Worm (Caenorhabditis elegans) whole organism, young adult: ENCODE results near the gene adm-2.

ENCODE experiments used
- B0019.2 ChIP-seq: fragments of 200-800 bp; sonication (Bioruptor generic); conservative IDR thresholded peaks from 2 replicates; pipeline ENCODE4 v1.3.6; 2022; ENCODE audit warnings: missing genetic modification reagents, missing genetic modification characterization, missing compliant biosample characterization
- B0035.1 ChIP-seq: sonication (generic microtip); optimal IDR thresholded peaks from 2 replicates; lab custom pipeline; 2016; ENCODE audit warnings: missing genetic modification characterization, mild to moderate bottlenecking, missing compliant biosample characterization, missing genotype, missing genetic modification reagents
- B0336.3 ChIP-seq: fragments of 200-800 bp; sonication (Bioruptor generic); IDR thresholded peaks from 2 replicates; pipeline ENCODE4 v1.3.6; 2022; ENCODE audit warnings: missing genetic modification characterization, missing compliant biosample characterization
- C17E4.6 ChIP-seq: fragments of 200-800 bp; sonication (Bioruptor generic); IDR thresholded peaks from 2 replicates; pipeline ENCODE4 v1.3.6; 2022; ENCODE audit warnings: missing genetic modification reagents, missing genetic modification characterization, missing compliant biosample characterization
- D2030.7 ChIP-seq: fragments of 200-800 bp; sonication (Bioruptor generic); IDR thresholded peaks from 2 replicates; pipeline ENCODE4 v1.3.6; 2022; ENCODE audit warnings: missing genetic modification reagents, missing genetic modification characterization, missing compliant biosample characterization
- F22D6.2 ChIP-seq: sonication (generic microtip); optimal IDR thresholded peaks from 2 replicates; lab custom pipeline; 2016; ENCODE audit warnings: mild to moderate bottlenecking, missing genetic modification characterization, missing compliant biosample characterization
- F37B4.10 ChIP-seq: fragments of 200-800 bp; sonication (Bioruptor generic); IDR thresholded peaks from 2 replicates; pipeline ENCODE4 v1.3.6; 2022; ENCODE audit warnings: missing genetic modification characterization, missing compliant biosample characterization
- F39B2.1 ChIP-seq: fragments of 200-800 bp; sonication (Bioruptor generic); IDR thresholded peaks from 2 replicates; pipeline ENCODE4 v1.3.6; 2022; ENCODE audit warnings: missing genetic modification reagents, missing genetic modification characterization, missing compliant biosample characterization
- F52B5.7 ChIP-seq: sonication (generic microtip); optimal IDR thresholded peaks from 2 replicates; lab custom pipeline; 2016; ENCODE audit warnings: mild to moderate bottlenecking, missing genetic modification characterization, missing compliant biosample characterization
- F57A8.1 ChIP-seq: fragments of 200-800 bp; sonication (Bioruptor generic); optimal IDR thresholded peaks from 2 replicates; lab custom pipeline; 2018; ENCODE audit warnings: mild to moderate bottlenecking, missing genetic modification characterization, moderate library complexity, missing compliant biosample characterization
- Y53G8AR.9 ChIP-seq: fragments of 200-800 bp; sonication (Bioruptor generic); conservative IDR thresholded peaks from 2 replicates; pipeline ENCODE4 v1.3.6; 2022; ENCODE audit warnings: missing genetic modification reagents, missing genetic modification characterization, missing compliant biosample characterization
- Y56A3A.18 ChIP-seq: fragments of 200-800 bp; sonication (Bioruptor generic); IDR thresholded peaks from 2 replicates; pipeline ENCODE4 v1.3.6; 2022; ENCODE audit warnings: missing genetic modification reagents, missing genetic modification characterization, missing compliant biosample characterization
- Y79H2A.3 ChIP-seq: fragments of 200-800 bp; sonication (Bioruptor generic); conservative IDR thresholded peaks from 2 replicates; pipeline ENCODE4 v1.3.6; 2022; ENCODE audit warnings: missing genetic modification reagents, missing genetic modification characterization, missing compliant biosample characterization
- akir-1 ChIP-seq: fragments of 200-800 bp; sonication (Bioruptor generic); optimal IDR thresholded peaks from 2 replicates; lab custom pipeline; 2018; ENCODE audit warnings: mild to moderate bottlenecking, missing genetic modification characterization, moderate library complexity, missing compliant biosample characterization
- atf-7 ChIP-seq: sonication (generic microtip); optimal IDR thresholded peaks from 2 replicates; lab custom pipeline; 2017; ENCODE audit warnings: mild to moderate bottlenecking, missing genetic modification characterization, missing compliant biosample characterization
- attf-5 ChIP-seq: fragments of 200-800 bp; sonication (Bioruptor generic); optimal IDR thresholded peaks from 2 replicates; lab custom pipeline; 2018; ENCODE audit warnings: mild to moderate bottlenecking, missing genetic modification characterization, missing compliant biosample characterization
- ccch-3 ChIP-seq: fragments of 200-800 bp; sonication (Bioruptor generic); optimal IDR thresholded peaks from 2 replicates; lab custom pipeline; 2018; ENCODE audit warnings: mild to moderate bottlenecking, missing genetic modification characterization, missing compliant biosample characterization
- ceh-100 ChIP-seq: fragments of 200-800 bp; sonication (Bioruptor generic); IDR thresholded peaks from 2 replicates; pipeline ENCODE4 v1.3.6; 2022; ENCODE audit warnings: missing genetic modification reagents, missing genetic modification characterization, missing compliant biosample characterization
- chd-7 ChIP-seq: sonication (generic microtip); optimal IDR thresholded peaks from 2 replicates; lab custom pipeline; 2016; ENCODE audit warnings: mild to moderate bottlenecking, missing genetic modification characterization, moderate library complexity, missing compliant biosample characterization
- efl-1 ChIP-seq: fragments of 150-350 bp; optimal IDR thresholded peaks from 2 replicates; lab custom pipeline; 2014; ENCODE audit warnings: missing biosample characterization, missing genetic modification reagents, missing genetic modification characterization
- ets-4 ChIP-seq: fragments of 200-800 bp; sonication (Bioruptor generic); optimal IDR thresholded peaks from 2 replicates; lab custom pipeline; 2018; ENCODE audit warnings: mild to moderate bottlenecking, missing genetic modification characterization, missing compliant biosample characterization
- gei-17 ChIP-seq: fragments of 200-800 bp; sonication (Bioruptor generic); optimal IDR thresholded peaks from 2 replicates; lab custom pipeline; 2018; ENCODE audit warnings: mild to moderate bottlenecking, missing genetic modification characterization, missing compliant biosample characterization
- hmg-1.2 ChIP-seq: fragments of 200-800 bp; sonication (Bioruptor generic); IDR thresholded peaks from 2 replicates; pipeline ENCODE4 v1.3.6; 2022; ENCODE audit warnings: missing genetic modification reagents, missing genetic modification characterization, missing compliant biosample characterization
- lag-1 ChIP-seq: fragments of 200-800 bp; sonication (Bioruptor generic); IDR thresholded peaks from 2 replicates; pipeline ENCODE4 v1.3.6; 2022; ENCODE audit warnings: missing genetic modification reagents, missing genetic modification characterization, missing compliant biosample characterization
- let-607 ChIP-seq, 2 experiments: fragments of 200-800 bp in 1 of 2; sonication (Bioruptor generic) in 1 of 2; sonication (generic microtip) in 1 of 2; optimal IDR thresholded peaks; 2 replicates each; lab custom pipeline; 2016 to 2018; ENCODE audit warnings: mild to moderate bottlenecking in 2 of 2, missing compliant biosample characterization in 2 of 2, missing genetic modification characterization in 2 of 2, moderate library complexity in 2 of 2, missing genotype in 1 of 2
- lin-35 ChIP-seq, 3 experiments: fragments of 150-350 bp in 2 of 3; sonication (generic microtip) in 1 of 3; optimal IDR thresholded peaks; 2 replicates each; lab custom pipeline; 2014 to 2018; ENCODE audit warnings: missing biosample characterization in 3 of 3, missing genetic modification characterization in 3 of 3, missing genetic modification reagents in 3 of 3
- lin-40 ChIP-seq: sonication (generic microtip); optimal IDR thresholded peaks from 2 replicates; lab custom pipeline; 2016; ENCODE audit warnings: missing genetic modification characterization, mild to moderate bottlenecking, missing compliant biosample characterization, missing genotype, missing genetic modification reagents
- lin-54 ChIP-seq: fragments of 200-800 bp; sonication (Bioruptor generic); optimal IDR thresholded peaks from 2 replicates; lab custom pipeline; 2018; ENCODE audit warnings: mild to moderate bottlenecking, missing genetic modification characterization, missing compliant biosample characterization
- lir-1 ChIP-seq: fragments of 200-800 bp; sonication (Bioruptor generic); conservative IDR thresholded peaks from 2 replicates; pipeline ENCODE4 v1.3.6; 2022; ENCODE audit warnings: missing genetic modification reagents, missing genetic modification characterization, missing compliant biosample characterization
- madf-3 ChIP-seq: fragments of 200-800 bp; sonication (Bioruptor generic); IDR thresholded peaks from 2 replicates; pipeline ENCODE4 v1.3.6; 2022; ENCODE audit warnings: missing genetic modification reagents, missing genetic modification characterization, missing compliant biosample characterization
- mel-28 ChIP-seq: sonication (generic microtip); optimal IDR thresholded peaks from 2 replicates; lab custom pipeline; 2016; ENCODE audit warnings: borderline replicate concordance, mild to moderate bottlenecking, missing genetic modification characterization, missing compliant biosample characterization
- nfyb-1 ChIP-seq: fragments of 200-800 bp; sonication (Bioruptor generic); IDR thresholded peaks from 2 replicates; pipeline ENCODE4 v1.3.6; 2022; ENCODE audit warnings: missing genetic modification reagents, missing genetic modification characterization, missing compliant biosample characterization
- nhr-27 ChIP-seq: fragments of 200-800 bp; sonication (Bioruptor generic); optimal IDR thresholded peaks from 2 replicates; lab custom pipeline; 2018; ENCODE audit warnings: mild to moderate bottlenecking, missing genetic modification characterization, moderate library complexity, missing compliant biosample characterization
- pha-4 ChIP-seq: fragments of 150-350 bp; sonication (generic microtip); optimal IDR thresholded peaks from 2 replicates; lab custom pipeline; 2014; ENCODE audit warnings: missing biosample characterization, missing genetic modification reagents, missing genetic modification characterization
- rec-8 ChIP-seq, 2 experiments: sonication (generic microtip); optimal IDR thresholded peaks; 2 replicates each; lab custom pipeline; 2016; ENCODE audit warnings: mild to moderate bottlenecking in 2 of 2, missing genetic modification characterization in 2 of 2, missing genetic modification reagents in 2 of 2, missing genotype in 2 of 2, missing biosample characterization in 1 of 2, missing compliant biosample characterization in 1 of 2, moderate library complexity in 1 of 2
- snpc-1.1 ChIP-seq: sonication (generic microtip); optimal IDR thresholded peaks from 2 replicates; lab custom pipeline; 2017; ENCODE audit warnings: missing genetic modification characterization, mild to moderate bottlenecking, missing compliant biosample characterization, antibody characterized with exemption, moderate library complexity, missing genotype, missing genetic modification reagents; ENCODE audit not compliant: insufficient read depth
- tbp1 ChIP-seq: fragments of 200-800 bp; sonication (Bioruptor generic); optimal IDR thresholded peaks from 2 replicates; lab custom pipeline; 2018; ENCODE audit warnings: mild to moderate bottlenecking, missing genetic modification characterization, missing compliant biosample characterization
- xnd-1 ChIP-seq: sonication (generic microtip); optimal IDR thresholded peaks from 2 replicates; lab custom pipeline; 2016; ENCODE audit warnings: missing genotype, missing genetic modification reagents, missing genetic modification characterization, missing compliant biosample characterization
- ztf-25 ChIP-seq: fragments of 200-800 bp; sonication (Bioruptor generic); IDR thresholded peaks from 2 replicates; pipeline ENCODE4 v1.3.6; 2022; ENCODE audit warnings: missing genetic modification reagents, missing genetic modification characterization, missing compliant biosample characterization
- ztf-26 ChIP-seq: sonication (generic microtip); optimal IDR thresholded peaks from 2 replicates; lab custom pipeline; 2017; ENCODE audit warnings: missing genetic modification characterization, missing compliant biosample characterization
- ztf-3 ChIP-seq: fragments of 200-800 bp; sonication (Bioruptor generic); optimal IDR thresholded peaks from 2 replicates; lab custom pipeline; 2018; ENCODE audit warnings: mild to moderate bottlenecking, missing genetic modification characterization, missing compliant biosample characterization

The adm-2 gene

ce11 chrX:13730209-13730975 lies 42.6 kb downstream of the adm-2 start (continued):
- TF ChIP-seq F57A8.1 (no peak), let-607 (tag; optimal IDR thresholded peaks at IDR 0.05; lab: Kevin White, UChicago) (peak in 1 of 2 experiments; percentile 51), efl-1 (no peak), F22D6.2 (tag; lab: Kevin White, UChicago) (peak; percentile 24), hmg-1.2 (GFP tag; lab: Robert Waterston, UW) (peak; percentile 60), ccch-3 (GFP tag; lab: Kevin White, UChicago) (no peak), rec-8 (tag; optimal IDR thresholded peaks at IDR 0.05; lab: Kevin White, UChicago) (peak; percentile 66 to 69), lin-40 (tag; lab: Kevin White, UChicago) (peak; percentile 37), mel-28 (no peak), atf-7 (tag; lab: Kevin White, UChicago) (no peak), F52B5.7 (tag; lab: Kevin White, UChicago) (peak; percentile 20), F37B4.10 (no peak), lir-1 (0 out of 2 replicates have a peak, but pooled peaks have one; percentile 23), lag-1 (GFP tag; lab: Robert Waterston, UW) (no peak), lin-54 (peak; percentile 38), tbp1 (GFP tag; lab: Kevin White, UChicago) (peak; percentile 88), nhr-27 (tag; lab: Kevin White, UChicago) (no peak), gei-17 (GFP tag; lab: Kevin White, UChicago) (no peak), pha-4 (no peak), ets-4 (no peak), snpc-1.1 (tag; lab: Kevin White, UChicago) (peak; percentile 10), chd-7 (no peak), ceh-100 (no peak; the same call in 1 of the 2 replicates), ztf-25 (peak; percentile 94), Y56A3A.18 (GFP tag; lab: Robert Waterston, UW) (peak; percentile 85), ztf-26 (tag; lab: Kevin White, UChicago) (peak; percentile 53), C17E4.6 (GFP tag; lab: Robert Waterston, UW) (no peak), ztf-3 (GFP tag; lab: Kevin White, UChicago) (no peak), B0035.1 (tag; lab: Kevin White, UChicago) (peak; percentile 35), nfyb-1 (GFP tag; lab: Robert Waterston, UW) (peak; percentile 40), D2030.7 (GFP tag; lab: Robert Waterston, UW) (peak; percentile 81), xnd-1 (tag; lab: Kevin White, UChicago) (no peak), attf-5 (peak; percentile 50), madf-3 (no peak), B0019.2 (GFP tag; lab: Robert Waterston, UW) (0 out of 2 replicates have a peak, but pooled peaks have one; percentile 29), B0336.3 (GFP tag; lab: Robert Waterston, UW) (no peak; the same call in 1 of the 2 replicates), Y79H2A.3 (GFP tag; lab: Robert Waterston, UW) (no peak), Y53G8AR.9 (peak; percentile 72), F39B2.1 (no peak), akir-1 (peak; percentile 21), lin-35 (GFP tag; optimal IDR thresholded peaks at IDR 0.05; lab: Kevin White, UChicago) (peak in 1 of 3 experiments; percentile 39)
